Fruit fly (Drosophila melanogaster): Measurements from ENCODE around the gene mAChR-C.

mAChR-C gene

dm6 chrX:6855366-6856200 lies 23.1 kb upstream of the mAChR-C start:
- TF ChIP-seq psq (optimal IDR thresholded peaks at IDR 0.05) = no peak
- no peak for TF ChIP-seq CG8478 (optimal IDR thresholded peaks at IDR 0.05)
- TF ChIP-seq pan (optimal IDR thresholded peaks at IDR 0.05) = no peak
- no peak for TF ChIP-seq EcR (GFP tag; optimal IDR thresholded peaks at IDR 0.05)
- TF ChIP-seq Dll (optimal IDR thresholded peaks at IDR 0.05) = no peak
- no peak for TF ChIP-seq usp (GFP tag; optimal IDR thresholded peaks at IDR 0.05)

- TF ChIP-seq CG8478 (optimal IDR thresholded peaks at IDR 0.05) (no peak), psq (optimal IDR thresholded peaks at IDR 0.05) (no peak), EcR (GFP tag; optimal IDR thresholded peaks at IDR 0.05) (no peak)
These were observed 22.1 kb upstream of the mAChR-C start for dm6 chrX:6854563-6854962.

- TF ChIP-seq psq (optimal IDR thresholded peaks at IDR 0.05) = no peak
- TF ChIP-seq Dll (optimal IDR thresholded peaks at IDR 0.05) = no peak
- TF ChIP-seq EcR (GFP tag; optimal IDR thresholded peaks at IDR 0.05) = no peak
- no peak for TF ChIP-seq usp (GFP tag; optimal IDR thresholded peaks at IDR 0.05)
- TF ChIP-seq CG8478 (optimal IDR thresholded peaks at IDR 0.05) = no peak
These were observed 20.9 kb upstream of the mAChR-C start for dm6 chrX:6853384-6853783.

- TF ChIP-seq Dll (optimal IDR thresholded peaks at IDR 0.05) (no peak), usp (GFP tag; optimal IDR thresholded peaks at IDR 0.05) (no peak), psq (optimal IDR thresholded peaks at IDR 0.05) (no peak), EcR (GFP tag; optimal IDR thresholded peaks at IDR 0.05) (no peak), pan (optimal IDR thresholded peaks at IDR 0.05) (no peak), CG8478 (optimal IDR thresholded peaks at IDR 0.05) (no peak)
These were observed 20.1 kb upstream of the mAChR-C start for dm6 chrX:6852574-6852973.

DNA sequence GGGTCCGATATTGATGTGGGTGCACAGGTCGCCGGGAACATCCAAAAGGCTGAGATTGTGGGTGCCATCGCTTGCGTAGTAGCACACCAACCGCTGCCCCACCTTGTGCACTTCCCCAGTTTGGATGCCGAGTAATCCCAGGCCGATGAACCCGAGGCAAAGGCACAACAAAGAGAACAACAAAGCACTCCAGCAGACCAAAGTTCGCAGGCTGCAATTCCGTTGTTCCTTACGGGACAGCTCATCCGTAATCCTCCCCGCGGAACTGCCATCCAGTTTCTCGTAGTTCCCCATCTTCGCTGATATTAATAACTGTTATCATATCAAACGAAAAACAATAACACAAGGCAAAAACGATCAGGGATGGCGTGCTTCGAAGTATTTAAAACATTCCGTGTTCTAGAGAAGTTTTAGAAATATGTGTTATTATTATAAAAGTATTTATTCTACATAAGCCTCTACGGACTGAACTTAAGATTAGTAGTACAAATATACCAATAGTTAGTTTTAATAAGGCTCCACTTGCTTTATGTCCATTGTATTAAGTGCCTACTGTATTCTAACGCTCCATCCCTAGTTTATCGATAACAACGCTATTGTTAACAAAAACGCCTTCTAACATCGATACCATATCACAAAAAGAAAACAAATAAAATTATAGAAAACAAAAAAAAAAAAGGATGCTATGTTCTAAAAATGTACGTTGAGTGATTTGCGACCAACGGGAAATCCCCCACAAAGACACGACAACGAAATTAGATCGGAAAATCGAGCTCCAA lies 16.9 kb upstream of the mAChR-C start, which contains the start of the genes Cht11 and CG4558:
Gene Cht11, minus strand, starts transcription at position 340 of the 779 bp plus-strand sequence.
Gene CG4558, plus strand, starts transcription at position 593 of the 779 bp plus-strand sequence.
- TF ChIP-seq psq (optimal IDR thresholded peaks at IDR 0.05) = no peak
- no peak for TF ChIP-seq EcR (GFP tag; optimal IDR thresholded peaks at IDR 0.05)
- TF ChIP-seq Dll (optimal IDR thresholded peaks at IDR 0.05) = no peak
- TF ChIP-seq CG8478 (optimal IDR thresholded peaks at IDR 0.05) = no peak
- no peak for TF ChIP-seq pan (optimal IDR thresholded peaks at IDR 0.05)
- no peak for TF ChIP-seq usp (GFP tag; optimal IDR thresholded peaks at IDR 0.05)

DNA sequence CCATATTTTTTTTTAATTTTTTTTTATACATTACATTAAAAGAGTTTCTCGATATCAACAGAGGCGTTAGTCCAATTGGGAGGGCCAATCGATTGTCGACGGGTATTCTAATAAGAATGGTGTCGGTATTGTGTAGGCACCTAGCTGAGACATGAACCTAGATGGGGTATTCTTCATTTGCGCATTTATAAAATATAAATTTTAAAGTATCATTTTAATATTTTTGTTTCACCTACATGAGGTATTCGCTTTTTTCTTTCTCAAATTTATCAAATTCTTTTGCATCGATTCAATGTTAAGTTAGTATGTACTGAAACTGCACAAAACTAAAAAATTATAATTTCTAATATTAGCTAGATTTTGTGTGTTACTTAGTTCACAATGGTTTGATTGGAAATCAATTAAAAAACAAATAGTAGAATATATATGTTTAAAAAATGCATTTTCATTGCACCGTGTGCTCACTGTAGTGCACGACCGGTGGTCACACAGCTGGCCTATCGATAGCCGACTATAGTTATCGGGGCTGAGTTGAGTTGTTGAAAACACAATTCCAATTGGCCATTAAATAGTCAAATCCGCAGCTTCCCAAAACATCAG lies 11.5 kb upstream of the mAChR-C start, which contains the start of the genes CG14435 and Tmf:
Gene CG14435, minus strand, starts transcription at position 81 of the 600 bp plus-strand sequence.
Gene Tmf, plus strand, starts transcription at position 501 of the 600 bp plus-strand sequence.
- no peak for TF ChIP-seq Dll (optimal IDR thresholded peaks at IDR 0.05)
- no peak for TF ChIP-seq EcR (GFP tag; optimal IDR thresholded peaks at IDR 0.05)
- no peak for TF ChIP-seq pan (optimal IDR thresholded peaks at IDR 0.05)

dm6 chrX:6824203-6824602 lies 8.3 kb downstream of the mAChR-C start, which contains the start of gene nonC:
nonC (plus strand) TSS chrX:6824496.
- no peak for TF ChIP-seq usp (GFP tag; optimal IDR thresholded peaks at IDR 0.05)
- TF ChIP-seq CG8478 (optimal IDR thresholded peaks at IDR 0.05) = no peak
- TF ChIP-seq psq (optimal IDR thresholded peaks at IDR 0.05) = no peak
- TF ChIP-seq pan (optimal IDR thresholded peaks at IDR 0.05) = no peak
- no peak for TF ChIP-seq EcR (GFP tag; optimal IDR thresholded peaks at IDR 0.05)
- TF ChIP-seq Dll (optimal IDR thresholded peaks at IDR 0.05) = no peak

DNA sequence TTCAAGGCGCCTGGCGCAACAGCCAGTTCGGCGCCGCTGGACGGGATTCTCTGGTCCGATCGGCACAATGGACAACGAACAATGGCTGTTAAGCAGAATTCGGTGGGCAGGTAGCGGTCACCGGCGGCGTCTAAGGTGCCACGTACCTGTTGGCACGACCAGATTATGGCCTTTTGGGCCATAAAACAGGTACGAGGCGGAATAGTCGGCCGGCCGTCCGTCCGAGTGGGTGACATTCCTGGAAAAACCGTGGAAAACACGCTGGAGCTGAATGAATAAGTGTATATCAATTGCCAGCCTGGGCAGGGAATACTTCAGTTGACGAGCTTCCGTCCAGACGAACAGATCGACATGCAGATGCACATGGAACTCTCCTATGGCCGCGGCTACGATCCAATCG lies 9.6 kb downstream of the mAChR-C start, which contains the start of gene Atx-1:
Gene Atx-1, plus strand, starts transcription at position 301 of the 400 bp plus-strand sequence.
- TF ChIP-seq EcR (GFP tag; optimal IDR thresholded peaks at IDR 0.05) = no peak
- TF ChIP-seq pan (optimal IDR thresholded peaks at IDR 0.05) = no peak
- no peak for TF ChIP-seq psq (optimal IDR thresholded peaks at IDR 0.05)
- TF ChIP-seq CG8478 (optimal IDR thresholded peaks at IDR 0.05) = no peak
- no peak for TF ChIP-seq Dll (optimal IDR thresholded peaks at IDR 0.05)
- TF ChIP-seq usp (GFP tag; optimal IDR thresholded peaks at IDR 0.05) = no peak

- TF ChIP-seq usp (GFP tag; optimal IDR thresholded peaks at IDR 0.05) = no peak
These were observed 11.8 kb downstream of the mAChR-C start, which contains the start of the genes Nf-YC and xit for dm6 chrX:6820703-6821102. Nf-YC (minus strand) TSS chrX:6820919. xit (plus strand) TSS chrX:6821016.

dm6 chrX:6813678-6814077 lies 18.8 kb downstream of the mAChR-C start, which contains the start of gene iav:
iav (plus strand) TSS chrX:6813978.
- TF ChIP-seq pan (optimal IDR thresholded peaks at IDR 0.05) = no peak
- no peak for TF ChIP-seq psq (optimal IDR thresholded peaks at IDR 0.05)
- TF ChIP-seq usp (GFP tag; optimal IDR thresholded peaks at IDR 0.05) = no peak
- no peak for TF ChIP-seq Dll (optimal IDR thresholded peaks at IDR 0.05)
- no peak for TF ChIP-seq EcR (GFP tag; optimal IDR thresholded peaks at IDR 0.05)

- no peak for TF ChIP-seq pan (optimal IDR thresholded peaks at IDR 0.05)
- TF ChIP-seq psq (optimal IDR thresholded peaks at IDR 0.05) = no peak
- TF ChIP-seq EcR (GFP tag; optimal IDR thresholded peaks at IDR 0.05) = no peak
- no peak for TF ChIP-seq CG8478 (optimal IDR thresholded peaks at IDR 0.05)
- TF ChIP-seq usp (GFP tag; optimal IDR thresholded peaks at IDR 0.05) = no peak
- TF ChIP-seq Dll (optimal IDR thresholded peaks at IDR 0.05) = no peak
These were observed 27.1 kb downstream of the mAChR-C start for dm6 chrX:6805404-6805803.
